Worm (Caenorhabditis elegans): ENCODE measurements around the gene Y54G11A.17.

- no peak for TF ChIP-seq tab-1 (GFP tag; IDR thresholded peaks at IDR 0.05)
- no peak for TF ChIP-seq flt-1 (GFP tag; IDR thresholded peaks at IDR 0.05)
Observed at ce11 chrII:14319227-14319626, 30.0 kb downstream of the Y54G11A.17 start.
